Fruit fly (Drosophila melanogaster) whole organism, wandering third instar larva: ENCODE data around the gene Cpr67B.

ENCODE experiments used
- Abd-B ChIP-seq: fragments of >200 bp; optimal IDR thresholded peaks from 2 replicates; lab custom pipeline; 2017; ENCODE audit warnings: missing biosample characterization, missing genetic modification characterization
- CG32264 ChIP-seq: fragments of 200-800 bp; sonication (Bioruptor generic); optimal IDR thresholded peaks from 2 replicates; lab custom pipeline; 2016; ENCODE audit warnings: missing biosample characterization, missing genetic modification characterization
- CG9705 ChIP-seq: fragments of 200-800 bp; sonication (Bioruptor generic); optimal IDR thresholded peaks from 2 replicates; lab custom pipeline; 2018; ENCODE audit warnings: missing biosample characterization, mild to moderate bottlenecking, missing genetic modification characterization
- CrebA ChIP-seq: fragments of 200-800 bp; sonication (Bioruptor generic); optimal IDR thresholded peaks from 2 replicates; lab custom pipeline; 2016; ENCODE audit warnings: missing biosample characterization, mild to moderate bottlenecking, missing genetic modification characterization, borderline replicate concordance
- Dfd ChIP-seq: fragments of >200 bp; optimal IDR thresholded peaks from 2 replicates; lab custom pipeline; 2017; ENCODE audit warnings: missing biosample characterization, missing genetic modification characterization
- Dif ChIP-seq: fragments of 200-275, 200-300 bp; sonication (Bioruptor generic); optimal IDR thresholded peaks from 2 replicates; lab custom pipeline; 2018; ENCODE audit warnings: missing biosample characterization, missing genetic modification characterization; ENCODE audit not compliant: partially characterized antibody
- GATAd ChIP-seq: sonication (Bioruptor generic); optimal IDR thresholded peaks from 2 replicates; lab custom pipeline; 2016; ENCODE audit warnings: missing biosample characterization, missing genetic modification characterization
- HLH106 ChIP-seq: fragments of 200-800 bp; optimal IDR thresholded peaks from 3 replicates; lab custom pipeline; 2019; ENCODE audit warnings: missing biosample characterization, mild to moderate bottlenecking, missing genetic modification characterization, moderate library complexity
- Hnf4 ChIP-seq: fragments of 200-800 bp; sonication (Bioruptor generic); optimal IDR thresholded peaks from 2 replicates; lab custom pipeline; 2016; ENCODE audit warnings: missing biosample characterization, mild to moderate bottlenecking, missing genetic modification characterization
- Hr78 ChIP-seq: fragments of >200 bp; optimal IDR thresholded peaks from 2 replicates; lab custom pipeline; 2017; ENCODE audit warnings: missing biosample characterization, missing genetic modification characterization
- Hr83 ChIP-seq: fragments of 200-300 bp; sonication (Bioruptor generic); optimal IDR thresholded peaks from 2 replicates; lab custom pipeline; 2016; ENCODE audit warnings: missing biosample characterization, mild to moderate bottlenecking, missing genetic modification characterization, moderate library complexity; ENCODE audit not compliant: poor library complexity, severe bottlenecking
- Jra ChIP-seq: sonication (Bioruptor generic); optimal IDR thresholded peaks from 2 replicates; lab custom pipeline; 2016; ENCODE audit warnings: missing biosample characterization, missing genetic modification characterization
- Mio ChIP-seq: sonication (Bioruptor generic); optimal IDR thresholded peaks from 2 replicates; lab custom pipeline; 2016; ENCODE audit warnings: missing biosample characterization, missing genetic modification characterization
- Myc ChIP-seq: fragments of >200 bp; optimal IDR thresholded peaks from 2 replicates; lab custom pipeline; 2017
- N ChIP-seq: fragments of >200 bp; optimal IDR thresholded peaks from 2 replicates; lab custom pipeline; 2018; ENCODE audit warnings: missing biosample characterization, missing external identifiers, missing genetic modification characterization
- OdsH ChIP-seq: fragments of 200-800 bp; sonication (Bioruptor generic); optimal IDR thresholded peaks from 2 replicates; lab custom pipeline; 2016; ENCODE audit warnings: missing biosample characterization, mild to moderate bottlenecking, missing genetic modification characterization
- Rel ChIP-seq, 2 experiments: fragments of 200-800 bp; sonication (Bioruptor generic) in 1 of 2; optimal IDR thresholded peaks; 2 replicates in 1 of 2; 3 replicates in 1 of 2; lab custom pipeline; 2016 to 2019; ENCODE audit warnings: mild to moderate bottlenecking in 2 of 2, missing biosample characterization in 2 of 2, missing genetic modification characterization in 2 of 2, moderate library complexity in 1 of 2
- Sp1 ChIP-seq: fragments of 200-800 bp; sonication (Bioruptor generic); optimal IDR thresholded peaks from 3 replicates; lab custom pipeline; 2019; ENCODE audit warnings: missing biosample characterization, mild to moderate bottlenecking, missing genetic modification characterization, moderate library complexity
- Vsx2 ChIP-seq: fragments of 200-300, 225-300 bp; sonication (Bioruptor generic); optimal IDR thresholded peaks from 2 replicates; lab custom pipeline; 2018; ENCODE audit warnings: missing biosample characterization, missing genetic modification characterization; ENCODE audit not compliant: partially characterized antibody
- br ChIP-seq: fragments of 200-800 bp; sonication (Bioruptor generic); optimal IDR thresholded peaks from 2 replicates; lab custom pipeline; 2016; ENCODE audit warnings: missing biosample characterization, missing genetic modification characterization
- brk ChIP-seq: fragments of 200-800 bp; sonication (Bioruptor generic); optimal IDR thresholded peaks from 2 replicates; lab custom pipeline; 2016; ENCODE audit warnings: missing biosample characterization, mild to moderate bottlenecking, missing genetic modification characterization
- dl ChIP-seq, 2 experiments: fragments of 175-275, 200-275 bp in 1 of 2; fragments of 200-275 bp in 1 of 2; sonication (Bioruptor generic); optimal IDR thresholded peaks; lab custom pipeline; 2018; ENCODE audit warnings: mild to moderate bottlenecking in 2 of 2, missing biosample characterization in 2 of 2, missing genetic modification characterization in 2 of 2, moderate library complexity in 2 of 2; ENCODE audit not compliant: partially characterized antibody in 2 of 2, insufficient read depth in 1 of 2
- dmrt93B ChIP-seq: fragments of 200-800 bp; sonication (Bioruptor generic); optimal IDR thresholded peaks from 2 replicates; lab custom pipeline; 2018; ENCODE audit warnings: missing biosample characterization, mild to moderate bottlenecking, missing genetic modification characterization
- dsf ChIP-seq: sonication (Bioruptor generic); optimal IDR thresholded peaks from 2 replicates; lab custom pipeline; 2016; ENCODE audit warnings: missing biosample characterization, missing genetic modification characterization, borderline replicate concordance
- ey ChIP-seq: fragments of 200-800 bp; sonication (Bioruptor generic); optimal IDR thresholded peaks from 2 replicates; lab custom pipeline; 2016; ENCODE audit warnings: missing biosample characterization, missing genetic modification characterization
- foxo ChIP-seq, 2 experiments: fragments of 200-800 bp; sonication (Bioruptor generic); optimal IDR thresholded peaks; 2 replicates in 1 of 2; 3 replicates in 1 of 2; lab custom pipeline; 2016 to 2017; ENCODE audit warnings: missing biosample characterization in 2 of 2, missing genetic modification characterization in 2 of 2
- fru ChIP-seq: fragments of 200-800 bp; sonication (Bioruptor generic); optimal IDR thresholded peaks from 3 replicates; lab custom pipeline; 2016; ENCODE audit warnings: missing biosample characterization, mild to moderate bottlenecking, missing genetic modification characterization
- h ChIP-seq: fragments of 200-800 bp; sonication (Bioruptor generic); optimal IDR thresholded peaks from 3 replicates; lab custom pipeline; 2016; ENCODE audit warnings: missing biosample characterization, mild to moderate bottlenecking, missing genetic modification characterization
- jim ChIP-seq: fragments of 175-275, 200-325 bp; sonication (Bioruptor generic); optimal IDR thresholded peaks from 2 replicates; lab custom pipeline; 2016; ENCODE audit warnings: missing biosample characterization, mild to moderate bottlenecking, missing genetic modification characterization
- lola ChIP-seq: fragments of >200 bp; optimal IDR thresholded peaks from 2 replicates; lab custom pipeline; 2017; ENCODE audit warnings: missing biosample characterization, missing genetic modification characterization
- pan ChIP-seq: fragments of >200 bp; optimal IDR thresholded peaks from 2 replicates; lab custom pipeline; 2017
- psq ChIP-seq: fragments of 200-800 bp; sonication (Bioruptor generic); optimal IDR thresholded peaks from 3 replicates; lab custom pipeline; 2017; ENCODE audit warnings: missing biosample characterization, mild to moderate bottlenecking, missing genetic modification characterization, moderate library complexity
- rgr ChIP-seq: fragments of 200-800 bp; sonication (Bioruptor generic); optimal IDR thresholded peaks from 3 replicates; lab custom pipeline; 2016; ENCODE audit warnings: missing biosample characterization, mild to moderate bottlenecking, missing genetic modification characterization
- sage ChIP-seq: fragments of 200-800 bp; sonication (Bioruptor generic); optimal IDR thresholded peaks from 2 replicates; lab custom pipeline; 2016; ENCODE audit warnings: missing biosample characterization, mild to moderate bottlenecking, missing genetic modification characterization
- sv ChIP-seq: fragments of 200-800 bp; sonication (Bioruptor generic); optimal IDR thresholded peaks from 3 replicates; lab custom pipeline; 2016; ENCODE audit warnings: missing biosample characterization, missing genetic modification characterization
- tai ChIP-seq: sonication (Bioruptor generic); optimal IDR thresholded peaks from 2 replicates; lab custom pipeline; 2016; ENCODE audit warnings: missing biosample characterization, missing genetic modification characterization
- usp ChIP-seq: fragments of >200 bp; optimal IDR thresholded peaks from 2 replicates; lab custom pipeline; 2017; ENCODE audit warnings: missing biosample characterization, missing genetic modification characterization
- woc ChIP-seq: sonication (Bioruptor generic); optimal IDR thresholded peaks from 2 replicates; lab custom pipeline; 2016; ENCODE audit warnings: missing biosample characterization, mild to moderate bottlenecking, missing genetic modification characterization

Cpr67B gene

DNA sequence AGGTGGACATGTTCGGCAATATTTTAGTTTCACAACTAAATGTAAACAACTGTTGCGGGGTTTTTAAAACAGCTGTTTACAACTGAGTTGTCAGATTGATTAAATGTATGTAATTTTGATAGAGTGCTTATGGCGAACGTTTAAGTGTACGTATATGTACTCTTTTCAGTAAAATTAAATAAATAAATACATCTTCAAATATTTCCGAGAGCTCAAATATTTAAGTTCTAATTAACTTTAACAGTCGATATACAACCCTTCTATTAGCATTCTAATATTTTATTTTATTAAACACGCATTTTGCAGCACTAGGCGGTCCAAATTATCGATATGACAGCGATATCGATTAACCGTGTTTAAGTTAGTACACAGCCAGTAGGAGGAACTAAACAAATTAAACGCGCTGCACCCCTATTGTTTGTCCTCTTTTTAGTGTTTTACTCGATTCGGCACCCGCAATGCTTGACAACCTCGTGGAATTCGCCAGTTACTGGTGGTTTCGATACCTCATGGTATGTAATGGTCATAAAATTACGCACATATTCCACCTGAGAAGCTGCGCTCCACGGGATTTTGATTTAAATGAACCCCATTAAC is 47.0 kb downstream of the Cpr67B start, which contains the start of the genes CG3448 and ghi:
Gene CG3448 (minus strand): TSS at position 51 of the 597 bp plus-strand sequence.
Gene ghi (plus strand): TSS at position 355 of the 597 bp plus-strand sequence.
- TF ChIP-seq Hr83 (no peak), Abd-B (no peak), dsf (GFP tag; lab: Kevin White, UChicago) (peak; percentile 32), dmrt93B (GFP tag; lab: Kevin White, UChicago) (no peak), CG32264 (peak; percentile 23), dl (GFP tag; optimal IDR thresholded peaks at IDR 0.05; lab: Kevin White, UChicago; ENCODE audit: insufficient read depth in 1 of 2, partially characterized antibody in 2 of 2) (no peak), CG9705 (GFP tag; lab: Kevin White, UChicago) (peak; percentile 69), tai (GFP tag; lab: Kevin White, UChicago) (no peak), Jra (GFP tag; lab: Kevin White, UChicago) (peak; percentile 58), OdsH (GFP tag; lab: Kevin White, UChicago) (peak; percentile 6), Mio (GFP tag; lab: Kevin White, UChicago) (no peak), N (GFP tag; lab: Kevin White, UChicago) (no peak), Dif (no peak), lola (GFP tag; lab: Kevin White, UChicago) (no peak), ey (peak; percentile 43), Rel (GFP tag; optimal IDR thresholded peaks at IDR 0.05; lab: Kevin White, UChicago) (no peak), Rel (tag; optimal IDR thresholded peaks at IDR 0.05; lab: Kevin White, UChicago) (peak; percentile 76), brk (no peak), Myc (lab: Kevin White, UChicago) (peak; percentile 15), Sp1 (GFP tag; lab: Kevin White, UChicago) (peak; percentile 76), psq (peak; percentile 42), woc (GFP tag; lab: Kevin White, UChicago) (peak; percentile 69), foxo (GFP tag; optimal IDR thresholded peaks at IDR 0.05; lab: Kevin White, UChicago) (peak in 1 of 2 experiments; percentile 80), sage (peak; percentile 75), sv (peak; percentile 4), br (GFP tag; lab: Kevin White, UChicago) (peak; percentile 69), Hnf4 (peak; percentile 71), HLH106 (tag; lab: Kevin White, UChicago) (peak; percentile 78), Vsx2 (GFP tag; lab: Kevin White, UChicago) (no peak), h (peak; percentile 84), GATAd (GFP tag; lab: Kevin White, UChicago) (no peak), rgr (GFP tag; lab: Kevin White, UChicago) (peak; percentile 67), fru (peak; percentile 83), Dfd (no peak), Hr78 (GFP tag; lab: Kevin White, UChicago) (no peak), pan (no peak), usp (no peak), CrebA (GFP tag; lab: Kevin White, UChicago) (no peak), jim (GFP tag; lab: Kevin White, UChicago) (no peak)

DNA sequence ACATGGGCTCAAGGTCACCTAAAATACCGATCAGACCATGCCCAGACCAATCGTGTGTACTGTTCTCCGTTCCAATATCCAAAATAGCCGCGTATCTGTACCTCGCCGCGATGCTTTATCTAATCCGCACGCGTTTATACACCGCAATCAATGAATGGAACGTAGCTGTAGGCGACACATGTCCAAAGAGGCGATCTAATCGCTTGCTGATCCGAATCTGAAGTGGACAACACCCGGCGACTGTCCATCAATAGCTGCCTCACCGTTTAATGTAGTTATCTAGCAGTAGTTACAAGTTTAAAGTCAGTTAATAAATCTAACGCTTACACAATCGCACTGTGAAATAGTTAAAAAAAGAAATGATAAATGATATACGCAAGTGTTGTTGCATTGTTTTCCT is 47.8 kb downstream of the Cpr67B start:
- no peak for TF ChIP-seq Dif
- TF ChIP-seq Sp1 (GFP tag; lab: Kevin White, UChicago) = no peak
- TF ChIP-seq h = peak; percentile 17
